Worm (Caenorhabditis elegans) whole organism, late embryonic: ENCODE data around the gene nhr-235.

Source experiments
- C08G9.2 ChIP-seq: sonication (generic microtip); optimal IDR thresholded peaks from 2 replicates; lab custom pipeline; 2016; ENCODE audit warnings: mild to moderate bottlenecking, missing genetic modification characterization, moderate library complexity, missing compliant biosample characterization
- C38D4.7 ChIP-seq: fragments of 200-800 bp; sonication (Bioruptor generic); optimal IDR thresholded peaks from 2 replicates; lab custom pipeline; 2018; ENCODE audit warnings: mild to moderate bottlenecking, missing genetic modification characterization, moderate library complexity, missing compliant biosample characterization
- F13H6.1 ChIP-seq: sonication (generic microtip); optimal IDR thresholded peaks from 2 replicates; lab custom pipeline; 2016; ENCODE audit warnings: missing genetic modification characterization, missing compliant biosample characterization
- K02D7.2 ChIP-seq: sonication (generic microtip); optimal IDR thresholded peaks from 2 replicates; lab custom pipeline; 2017; ENCODE audit warnings: mild to moderate bottlenecking, missing genetic modification characterization, missing compliant biosample characterization
- K09A11.1 ChIP-seq: sonication (generic microtip); optimal IDR thresholded peaks from 2 replicates; lab custom pipeline; 2017; ENCODE audit warnings: antibody characterized with exemption, mild to moderate bottlenecking, missing genetic modification characterization, missing compliant biosample characterization; ENCODE audit not compliant: insufficient read depth
- ahr-1 ChIP-seq: sonication (generic microtip); optimal IDR thresholded peaks from 2 replicates; lab custom pipeline; 2016; ENCODE audit warnings: missing genetic modification characterization, missing compliant biosample characterization
- ama-1 ChIP-seq: fragments of 150-350 bp; optimal IDR thresholded peaks from 2 replicates; lab custom pipeline; 2014
- ceh-18 ChIP-seq: sonication (generic microtip); optimal IDR thresholded peaks from 2 replicates; lab custom pipeline; 2016; ENCODE audit warnings: missing genetic modification characterization, missing compliant biosample characterization
- ceh-19 ChIP-seq: fragments of 200-800 bp; sonication (Bioruptor generic); optimal IDR thresholded peaks from 2 replicates; lab custom pipeline; 2018; ENCODE audit warnings: mild to moderate bottlenecking, missing genetic modification characterization, missing compliant biosample characterization
- ceh-2 ChIP-seq: sonication (generic microtip); optimal IDR thresholded peaks from 2 replicates; lab custom pipeline; 2016; ENCODE audit warnings: missing genotype, missing genetic modification characterization, missing compliant biosample characterization
- ceh-22 ChIP-seq: sonication (generic microtip); optimal IDR thresholded peaks from 2 replicates; lab custom pipeline; 2017; ENCODE audit warnings: missing biosample characterization, missing genetic modification characterization
- ceh-30 ChIP-seq: fragments of 150-350 bp; optimal IDR thresholded peaks from 2 replicates; lab custom pipeline; 2014; ENCODE audit warnings: missing biosample characterization, missing genetic modification characterization
- ceh-31 ChIP-seq: sonication (generic microtip); optimal IDR thresholded peaks from 2 replicates; lab custom pipeline; 2016; ENCODE audit warnings: missing genetic modification characterization, missing compliant biosample characterization
- ceh-48 ChIP-seq: sonication (generic microtip); optimal IDR thresholded peaks from 2 replicates; lab custom pipeline; 2016; ENCODE audit warnings: missing genetic modification characterization, inconsistent platforms, missing compliant biosample characterization
- dve-1 ChIP-seq: sonication (generic microtip); optimal IDR thresholded peaks from 2 replicates; lab custom pipeline; 2017; ENCODE audit warnings: antibody characterized with exemption, mild to moderate bottlenecking, missing genetic modification characterization, missing compliant biosample characterization
- elt-2 ChIP-seq: sonication (generic microtip); optimal IDR thresholded peaks from 2 replicates; lab custom pipeline; 2016; ENCODE audit warnings: missing genetic modification reagents, missing genetic modification characterization, missing compliant biosample characterization
- elt-4 ChIP-seq: sonication (generic microtip); optimal IDR thresholded peaks from 2 replicates; lab custom pipeline; 2016; ENCODE audit warnings: missing genetic modification characterization, missing compliant biosample characterization
- eyg-1 ChIP-seq: sonication (generic microtip); optimal IDR thresholded peaks from 2 replicates; lab custom pipeline; 2016; ENCODE audit warnings: missing genotype, missing genetic modification characterization, missing compliant biosample characterization
- fax-1 ChIP-seq: sonication (generic microtip); optimal IDR thresholded peaks from 2 replicates; lab custom pipeline; 2016; ENCODE audit warnings: missing genotype, missing genetic modification characterization, missing compliant biosample characterization
- hlh-13 ChIP-seq: fragments of 200-800 bp; sonication (Bioruptor generic); optimal IDR thresholded peaks from 2 replicates; lab custom pipeline; 2018; ENCODE audit warnings: mild to moderate bottlenecking, missing genetic modification characterization, missing compliant biosample characterization
- hlh-15 ChIP-seq: sonication (generic microtip); optimal IDR thresholded peaks from 2 replicates; lab custom pipeline; 2016; ENCODE audit warnings: missing genetic modification characterization, missing compliant biosample characterization
- hlh-30 ChIP-seq: sonication (generic microtip); optimal IDR thresholded peaks from 2 replicates; lab custom pipeline; 2017; ENCODE audit warnings: antibody characterized with exemption, missing genetic modification characterization, missing compliant biosample characterization; ENCODE audit not compliant: insufficient read depth
- hlh-6 ChIP-seq: sonication (generic microtip); optimal IDR thresholded peaks from 2 replicates; lab custom pipeline; 2016; ENCODE audit warnings: missing genotype, missing genetic modification characterization, missing compliant biosample characterization
- madf-2 ChIP-seq: sonication (generic microtip); optimal IDR thresholded peaks from 2 replicates; lab custom pipeline; 2017; ENCODE audit warnings: missing genetic modification characterization, missing compliant biosample characterization
- nfya-1 ChIP-seq: sonication (generic microtip); optimal IDR thresholded peaks from 2 replicates; lab custom pipeline; 2017; ENCODE audit warnings: missing genetic modification characterization, mild to moderate bottlenecking, missing compliant biosample characterization, antibody characterized with exemption, moderate library complexity
- odd-2 ChIP-seq: sonication (generic microtip); optimal IDR thresholded peaks from 2 replicates; lab custom pipeline; 2017; ENCODE audit warnings: antibody characterized with exemption, mild to moderate bottlenecking, missing genetic modification characterization, missing compliant biosample characterization
- pat-9 ChIP-seq: fragments of 200-800 bp; sonication (Bioruptor generic); optimal IDR thresholded peaks from 2 replicates; lab custom pipeline; 2018; ENCODE audit warnings: mild to moderate bottlenecking, missing genetic modification characterization, moderate library complexity, missing compliant biosample characterization
- pqm-1 ChIP-seq: sonication (generic microtip); optimal IDR thresholded peaks from 2 replicates; lab custom pipeline; 2016; ENCODE audit warnings: missing genetic modification characterization, missing compliant biosample characterization
- rnt-1 ChIP-seq: sonication (generic microtip); optimal IDR thresholded peaks from 2 replicates; lab custom pipeline; 2016; ENCODE audit warnings: missing genetic modification characterization, missing compliant biosample characterization
- sdc-2 ChIP-seq: sonication (generic microtip); optimal IDR thresholded peaks from 2 replicates; lab custom pipeline; 2016; ENCODE audit warnings: missing genotype, missing genetic modification characterization, missing compliant biosample characterization
- tbx-2 ChIP-seq: sonication (generic microtip); optimal IDR thresholded peaks from 2 replicates; lab custom pipeline; 2016; ENCODE audit warnings: missing genetic modification characterization, missing compliant biosample characterization
- tbx-7 ChIP-seq: sonication (generic microtip); optimal IDR thresholded peaks from 2 replicates; lab custom pipeline; 2016; ENCODE audit warnings: missing genotype, missing genetic modification characterization, missing compliant biosample characterization
- unc-55 ChIP-seq: sonication (generic microtip); optimal IDR thresholded peaks from 2 replicates; lab custom pipeline; 2017; ENCODE audit warnings: missing biosample characterization, missing genetic modification reagents, missing genetic modification characterization
- unc-86 ChIP-seq: sonication (generic microtip); optimal IDR thresholded peaks from 2 replicates; lab custom pipeline; 2016; ENCODE audit warnings: missing genetic modification characterization, missing compliant biosample characterization
- zip-5 ChIP-seq: sonication (generic microtip); optimal IDR thresholded peaks from 2 replicates; lab custom pipeline; 2016; ENCODE audit warnings: missing genetic modification characterization, missing compliant biosample characterization

nhr-235 gene

DNA sequence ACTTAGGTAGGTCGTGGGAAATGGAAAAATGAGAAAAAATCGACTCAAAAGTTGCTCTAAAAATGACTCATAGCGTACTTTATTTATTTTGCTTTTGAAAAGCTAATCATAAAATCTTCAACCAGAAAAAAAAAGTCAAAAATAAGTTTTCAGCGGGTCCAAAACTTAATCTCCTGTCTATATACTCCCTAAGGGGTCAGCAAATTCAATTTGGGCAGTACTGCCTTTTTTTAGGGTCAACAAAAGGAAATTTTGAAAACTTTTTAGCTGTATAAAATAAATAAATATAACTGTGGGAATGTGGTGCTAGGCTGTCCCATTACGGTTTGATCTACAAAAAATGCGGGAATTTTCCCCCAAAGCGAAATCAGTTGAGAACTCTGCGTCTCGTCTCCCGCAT, 28.9 kb downstream of the nhr-235 start:
- TF ChIP-seq madf-2 (tag; lab: Kevin White, UChicago) (no peak), eyg-1 (tag; lab: Kevin White, UChicago) (no peak), ceh-30 (no peak), ceh-2 (no peak), hlh-6 (tag; lab: Kevin White, UChicago) (no peak), C38D4.7 (GFP tag; lab: Kevin White, UChicago) (no peak), hlh-30 (tag; lab: Kevin White, UChicago) (no peak), sdc-2 (tag; lab: Kevin White, UChicago) (no peak), pqm-1 (tag; lab: Kevin White, UChicago) (no peak), ahr-1 (tag; lab: Kevin White, UChicago) (no peak), elt-2 (tag; lab: Kevin White, UChicago) (no peak), hlh-15 (tag; lab: Kevin White, UChicago) (no peak), ceh-18 (tag; lab: Kevin White, UChicago) (no peak), ceh-19 (GFP tag; lab: Kevin White, UChicago) (no peak), unc-86 (tag; lab: Kevin White, UChicago) (no peak), rnt-1 (tag; lab: Kevin White, UChicago) (no peak), C08G9.2 (tag; lab: Kevin White, UChicago) (no peak)

ce11 chrII:12669882-12670281, 29.4 kb downstream of the nhr-235 start:
- TF ChIP-seq elt-4 (tag; lab: Kevin White, UChicago) (no peak), hlh-6 (tag; lab: Kevin White, UChicago) (no peak), dve-1 (tag; lab: Kevin White, UChicago) (no peak), eyg-1 (tag; lab: Kevin White, UChicago) (no peak), pat-9 (no peak), odd-2 (no peak), hlh-30 (tag; lab: Kevin White, UChicago) (no peak), zip-5 (tag; lab: Kevin White, UChicago) (no peak), tbx-7 (no peak), hlh-13 (GFP tag; lab: Kevin White, UChicago) (no peak), C08G9.2 (tag; lab: Kevin White, UChicago) (no peak), nfya-1 (tag; lab: Kevin White, UChicago) (no peak), fax-1 (no peak), F13H6.1 (tag; lab: Kevin White, UChicago) (no peak), ceh-31 (tag; lab: Kevin White, UChicago) (no peak)

- TF ChIP-seq K09A11.1 (tag; lab: Kevin White, UChicago) (no peak), ceh-22 (no peak), ama-1 (lab: Kevin White, UChicago) (no peak), unc-55 (no peak), eyg-1 (tag; lab: Kevin White, UChicago) (no peak), pat-9 (no peak), ceh-48 (no peak), zip-5 (tag; lab: Kevin White, UChicago) (no peak), fax-1 (no peak), ceh-2 (no peak), tbx-2 (tag; lab: Kevin White, UChicago) (no peak), C38D4.7 (GFP tag; lab: Kevin White, UChicago) (no peak)
Observed at ce11 chrII:12670877-12671864, 30.7 kb downstream of the nhr-235 start.

DNA sequence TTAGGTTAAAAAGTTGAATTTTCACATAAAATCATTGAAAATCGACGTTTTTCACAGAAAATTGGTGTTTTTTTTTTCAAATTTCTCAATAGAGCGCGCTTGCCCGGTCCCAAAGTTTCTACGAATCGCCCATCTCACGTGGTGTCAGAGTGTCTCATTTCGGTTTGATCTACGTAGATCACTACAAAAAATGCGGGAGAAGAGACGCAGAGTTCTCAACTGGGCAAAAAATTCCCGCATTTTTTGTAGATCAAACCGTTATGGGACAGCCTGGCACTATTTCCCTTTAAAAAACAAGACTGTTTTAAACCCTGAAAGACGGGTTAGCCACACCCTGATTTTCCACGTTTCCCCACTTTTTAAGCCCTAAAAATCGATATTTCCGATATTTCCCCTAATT, 31.4 kb downstream of the nhr-235 start:
- no peak for TF ChIP-seq K02D7.2 (tag; lab: Kevin White, UChicago)
